Worm (Caenorhabditis elegans) whole organism, L2 larva: ENCODE measurements around the gene T20G5.9.

Source experiments
- F13H6.1 ChIP-seq: sonication (generic microtip); optimal IDR thresholded peaks from 2 replicates; lab custom pipeline; 2016; ENCODE audit warnings: missing genetic modification characterization, missing compliant biosample characterization
- nhr-11 ChIP-seq: fragments of 150-350 bp; optimal IDR thresholded peaks from 2 replicates; lab custom pipeline; 2014; ENCODE audit warnings: missing biosample characterization, missing genetic modification characterization
- unc-39 ChIP-seq: fragments of 150-350 bp; optimal IDR thresholded peaks from 2 replicates; lab custom pipeline; 2014; ENCODE audit warnings: missing biosample characterization, missing genetic modification characterization
- unc-62 ChIP-seq: fragments of 150-350 bp; optimal IDR thresholded peaks from 2 replicates; lab custom pipeline; 2014; ENCODE audit warnings: missing biosample characterization, missing genetic modification reagents, missing genetic modification characterization
- ztf-11 ChIP-seq: sonication (generic microtip); optimal IDR thresholded peaks from 2 replicates; lab custom pipeline; 2017; ENCODE audit warnings: missing biosample characterization, missing genetic modification characterization

- TF ChIP-seq unc-62 (no peak), ztf-11 (tag; lab: Kevin White, UChicago) (no peak), nhr-11 (tag; lab: Kevin White, UChicago) (no peak), F13H6.1 (tag; lab: Kevin White, UChicago) (no peak), unc-39 (tag; lab: Kevin White, UChicago) (no peak)
These were observed 13.7 kb upstream of the T20G5.9 start for ce11 chrIII:10195911-10196310.
